Fruit fly (Drosophila melanogaster) whole organism, embryonic: ENCODE measurements around the gene CG13654.
A peak's percentile ranks its signal among the peaks of the same experiment; 100 is the strongest.

Source experiments
- BtbVII ChIP-seq: fragments of 200-800 bp; sonication (Bioruptor generic); optimal IDR thresholded peaks from 3 replicates; lab custom pipeline; 2017; ENCODE audit warnings: missing biosample characterization, mild to moderate bottlenecking, missing genetic modification characterization
- CG10147 ChIP-seq: fragments of 200-800 bp; sonication (Bioruptor generic); optimal IDR thresholded peaks from 2 replicates; lab custom pipeline; 2019; ENCODE audit warnings: missing biosample characterization, mild to moderate bottlenecking, missing genetic modification characterization, moderate library complexity
- CG12155 ChIP-seq: fragments of 200-800 bp; sonication (Bioruptor generic); optimal IDR thresholded peaks from 3 replicates; lab custom pipeline; 2016; ENCODE audit warnings: missing biosample characterization, missing genetic modification characterization
- CG13424 ChIP-seq: fragments of 200-800 bp; sonication (Bioruptor generic); optimal IDR thresholded peaks from 2 replicates; lab custom pipeline; 2019; ENCODE audit warnings: missing biosample characterization, mild to moderate bottlenecking, missing genetic modification characterization, moderate library complexity
- CG14965 ChIP-seq: fragments of 200-800 bp; sonication (Bioruptor generic); optimal IDR thresholded peaks from 2 replicates; lab custom pipeline; 2016; ENCODE audit warnings: missing biosample characterization, missing genetic modification characterization, borderline replicate concordance
- CG15011 ChIP-seq: fragments of 200-800 bp; sonication (Bioruptor generic); optimal IDR thresholded peaks from 3 replicates; lab custom pipeline; 2018; ENCODE audit warnings: missing biosample characterization, mild to moderate bottlenecking, missing genetic modification characterization
- CG1603 ChIP-seq: fragments of 200-800 bp; sonication (Bioruptor generic); optimal IDR thresholded peaks from 2 replicates; lab custom pipeline; 2019; ENCODE audit warnings: missing biosample characterization, mild to moderate bottlenecking, missing genetic modification characterization, moderate library complexity
- CG16813 ChIP-seq: fragments of 200-800 bp; sonication (Bioruptor generic); IDR thresholded peaks from 3 replicates; pipeline ENCODE4 v1.3.6; 2022; ENCODE audit warnings: missing biosample characterization, missing genetic modification characterization; ENCODE audit not compliant: partially characterized antibody
- CG17359 ChIP-seq: fragments of 200-800 bp; sonication (Bioruptor generic); optimal IDR thresholded peaks from 3 replicates; lab custom pipeline; 2018; ENCODE audit warnings: missing biosample characterization, mild to moderate bottlenecking, missing genetic modification characterization, moderate library complexity
- CG17612 ChIP-seq: fragments of 200-800 bp; sonication (Bioruptor generic); IDR thresholded peaks from 2 replicates; pipeline ENCODE4 v1.3.6; 2022; ENCODE audit warnings: missing biosample characterization, missing genetic modification characterization
- CG30020 ChIP-seq: fragments of 200-800 bp; optimal IDR thresholded peaks from 2 replicates; lab custom pipeline; 2019; ENCODE audit warnings: missing biosample characterization, mild to moderate bottlenecking, missing genetic modification characterization, moderate library complexity
- CG31388 ChIP-seq: fragments of 200-800 bp; sonication (Bioruptor generic); optimal IDR thresholded peaks from 2 replicates; lab custom pipeline; 2016; ENCODE audit warnings: missing biosample characterization, missing genetic modification characterization
- CG5180 ChIP-seq: fragments of 200-800 bp; sonication (Bioruptor generic); optimal IDR thresholded peaks from 3 replicates; lab custom pipeline; 2017; ENCODE audit warnings: missing biosample characterization, missing genetic modification characterization, mild to moderate bottlenecking, moderate library complexity, missing genetic modification reagents
- CG6689 ChIP-seq: fragments of 200-800 bp; sonication (Bioruptor generic); IDR thresholded peaks from 2 replicates; pipeline ENCODE4 v1.3.6; 2022; ENCODE audit warnings: missing biosample characterization, missing genetic modification characterization
- CG7271 ChIP-seq: fragments of 200-800 bp; sonication (Bioruptor generic); optimal IDR thresholded peaks from 2 replicates; lab custom pipeline; 2018; ENCODE audit warnings: missing biosample characterization, mild to moderate bottlenecking, missing genetic modification characterization, moderate library complexity
- CG7839 ChIP-seq: fragments of 200-800 bp; sonication (Bioruptor generic); optimal IDR thresholded peaks from 3 replicates; lab custom pipeline; 2018; ENCODE audit warnings: missing biosample characterization, mild to moderate bottlenecking, missing genetic modification characterization, moderate library complexity
- CG9817 ChIP-seq: fragments of 200-800 bp; sonication (Bioruptor generic); optimal IDR thresholded peaks from 2 replicates; lab custom pipeline; 2018; ENCODE audit warnings: missing biosample characterization, mild to moderate bottlenecking, missing genetic modification characterization, moderate library complexity
- D ChIP-seq, 2 experiments: fragments of 200-800 bp in 1 of 2; fragments of >200 bp in 1 of 2; sonication (Bioruptor generic) in 1 of 2; optimal IDR thresholded peaks; 2 replicates in 1 of 2; 3 replicates in 1 of 2; lab custom pipeline; 2017; ENCODE audit warnings: mild to moderate bottlenecking in 1 of 2, missing biosample characterization in 1 of 2, missing genetic modification characterization in 1 of 2, missing genetic modification reagents in 1 of 2
- HmgD ChIP-seq: fragments of 200-800 bp; sonication (Bioruptor generic); optimal IDR thresholded peaks from 3 replicates; lab custom pipeline; 2016; ENCODE audit warnings: missing biosample characterization, missing genetic modification characterization
- Meics ChIP-seq: fragments of 200-800 bp; sonication (Bioruptor generic); optimal IDR thresholded peaks from 2 replicates; lab custom pipeline; 2017; ENCODE audit warnings: missing biosample characterization, mild to moderate bottlenecking, missing genetic modification characterization
- NK7.1 ChIP-seq: fragments of 200-800 bp; sonication (Bioruptor generic); optimal IDR thresholded peaks from 3 replicates; lab custom pipeline; 2016; ENCODE audit warnings: missing biosample characterization, missing genetic modification characterization
- Neu2 ChIP-seq: fragments of 200-800 bp; sonication (Bioruptor generic); optimal IDR thresholded peaks from 3 replicates; lab custom pipeline; 2016; ENCODE audit warnings: missing biosample characterization, missing genetic modification characterization, borderline replicate concordance
- NfI ChIP-seq: fragments of 200-800 bp; sonication (Bioruptor generic); optimal IDR thresholded peaks from 3 replicates; lab custom pipeline; 2018; ENCODE audit warnings: missing biosample characterization, mild to moderate bottlenecking, missing genetic modification characterization, moderate library complexity
- Rfx ChIP-seq: fragments of 200-800 bp; sonication (Bioruptor generic); IDR thresholded peaks from 2 replicates; pipeline ENCODE4 v1.3.6; 2022; ENCODE audit warnings: missing biosample characterization, missing genetic modification characterization
- TFAM ChIP-seq: fragments of 200-800 bp; sonication (Bioruptor generic); optimal IDR thresholded peaks from 2 replicates; lab custom pipeline; 2017; ENCODE audit warnings: missing biosample characterization, missing genetic modification characterization, inconsistent platforms
- ara ChIP-seq: fragments of 200-800 bp; sonication (Bioruptor generic); IDR thresholded peaks from 2 replicates; pipeline ENCODE4 v1.3.6; 2022; ENCODE audit warnings: missing biosample characterization, missing genetic modification characterization
- bcd ChIP-seq: fragments of 200-800 bp; sonication (Bioruptor generic); optimal IDR thresholded peaks from 2 replicates; lab custom pipeline; 2017; ENCODE audit warnings: missing biosample characterization, mild to moderate bottlenecking, missing genetic modification characterization
- btn ChIP-seq: fragments of 200-800 bp; sonication (Bioruptor generic); optimal IDR thresholded peaks from 2 replicates; lab custom pipeline; 2016; ENCODE audit warnings: missing biosample characterization, missing genetic modification characterization
- cato ChIP-seq: fragments of 200-800 bp; sonication (Bioruptor generic); optimal IDR thresholded peaks from 2 replicates; lab custom pipeline; 2016; ENCODE audit warnings: missing biosample characterization, missing genetic modification characterization, borderline replicate concordance
- chn ChIP-seq: fragments of 200-800 bp; sonication (Bioruptor generic); optimal IDR thresholded peaks from 2 replicates; lab custom pipeline; 2016; ENCODE audit warnings: missing biosample characterization, missing genetic modification characterization
- corto ChIP-seq: fragments of 200-800 bp; sonication (Bioruptor generic); optimal IDR thresholded peaks from 2 replicates; lab custom pipeline; 2016; ENCODE audit warnings: missing biosample characterization, mild to moderate bottlenecking, missing genetic modification characterization, moderate library complexity
- crc ChIP-seq: fragments of 200-800 bp; sonication (Bioruptor generic); optimal IDR thresholded peaks from 2 replicates; lab custom pipeline; 2016; ENCODE audit warnings: missing biosample characterization, missing genetic modification characterization
- da ChIP-seq: fragments of 200-800 bp; sonication (Bioruptor generic); optimal IDR thresholded peaks from 2 replicates; lab custom pipeline; 2016; ENCODE audit warnings: missing biosample characterization, missing genetic modification characterization
- dati ChIP-seq: fragments of 200-800 bp; sonication (Bioruptor generic); IDR thresholded peaks from 2 replicates; pipeline ENCODE4 v1.3.6; 2022; ENCODE audit warnings: missing biosample characterization, missing genetic modification characterization
- dysf ChIP-seq: fragments of 200-800 bp; sonication (Bioruptor generic); IDR thresholded peaks from 3 replicates; pipeline ENCODE4 v1.3.6; 2022; ENCODE audit warnings: missing biosample characterization, missing genetic modification characterization
- esg ChIP-seq: fragments of 200-800 bp; sonication (Bioruptor generic); conservative IDR thresholded peaks from 2 replicates; pipeline ENCODE4 v1.3.6; 2022; ENCODE audit warnings: missing biosample characterization, missing genetic modification characterization
- eve ChIP-seq, 2 experiments: fragments of >200 bp; optimal IDR thresholded peaks; 2 replicates each; lab custom pipeline; 2017; ENCODE audit warnings: missing biosample characterization in 2 of 2, missing genetic modification characterization in 2 of 2
- fd96Cb ChIP-seq: fragments of 200-800 bp; sonication (Bioruptor generic); optimal IDR thresholded peaks from 2 replicates; lab custom pipeline; 2018; ENCODE audit warnings: missing biosample characterization, mild to moderate bottlenecking, missing genetic modification characterization, moderate library complexity
- hkb ChIP-seq, 2 experiments: fragments of 200-800 bp in 1 of 2; fragments of >200 bp in 1 of 2; sonication (Bioruptor generic) in 1 of 2; IDR thresholded peaks in 1 of 2; optimal IDR thresholded peaks in 1 of 2; 2 replicates each; pipeline versions ENCODE4 v1.3.6 to Lab custom; 2017 to 2022; ENCODE audit warnings: missing biosample characterization in 1 of 2, missing genetic modification characterization in 1 of 2
- ind ChIP-seq: fragments of 200-800 bp; sonication (Bioruptor generic); optimal IDR thresholded peaks from 3 replicates; lab custom pipeline; 2016; ENCODE audit warnings: missing biosample characterization, missing genetic modification characterization
- mirr ChIP-seq: fragments of 200-800 bp; sonication (Bioruptor generic); optimal IDR thresholded peaks from 3 replicates; lab custom pipeline; 2018; ENCODE audit warnings: missing biosample characterization, mild to moderate bottlenecking, missing genetic modification characterization
- peb ChIP-seq: fragments of 200-800 bp; sonication (Bioruptor generic); IDR thresholded peaks from 2 replicates; pipeline ENCODE4 v1.3.6; 2022; ENCODE audit warnings: missing biosample characterization, missing genetic modification characterization
- scrt ChIP-seq: fragments of 200-800 bp; sonication (Bioruptor generic); optimal IDR thresholded peaks from 2 replicates; lab custom pipeline; 2018; ENCODE audit warnings: missing biosample characterization, mild to moderate bottlenecking, missing genetic modification characterization, moderate library complexity
- stc ChIP-seq: fragments of 200-800 bp; sonication (Bioruptor generic); IDR thresholded peaks from 2 replicates; pipeline ENCODE4 v1.3.6; 2022; ENCODE audit warnings: missing biosample characterization, missing genetic modification characterization
- tll ChIP-seq, 2 experiments: fragments of 200-800 bp in 1 of 2; fragments of >200 bp in 1 of 2; sonication (Bioruptor generic) in 1 of 2; optimal IDR thresholded peaks; 2 replicates each; lab custom pipeline; 2017 to 2019; ENCODE audit warnings: missing biosample characterization in 2 of 2, missing genetic modification characterization in 2 of 2, mild to moderate bottlenecking in 1 of 2, moderate library complexity in 1 of 2
- wor ChIP-seq: fragments of 200-800 bp; sonication (Bioruptor generic); IDR thresholded peaks from 2 replicates; pipeline ENCODE4 v1.3.6; 2022; ENCODE audit warnings: missing biosample characterization, missing genetic modification characterization
- zen ChIP-seq: fragments of 200-800 bp; sonication (Bioruptor generic); optimal IDR thresholded peaks from 3 replicates; lab custom pipeline; 2018; ENCODE audit warnings: missing biosample characterization, mild to moderate bottlenecking, missing genetic modification characterization, moderate library complexity

The CG13654 gene

DNA sequence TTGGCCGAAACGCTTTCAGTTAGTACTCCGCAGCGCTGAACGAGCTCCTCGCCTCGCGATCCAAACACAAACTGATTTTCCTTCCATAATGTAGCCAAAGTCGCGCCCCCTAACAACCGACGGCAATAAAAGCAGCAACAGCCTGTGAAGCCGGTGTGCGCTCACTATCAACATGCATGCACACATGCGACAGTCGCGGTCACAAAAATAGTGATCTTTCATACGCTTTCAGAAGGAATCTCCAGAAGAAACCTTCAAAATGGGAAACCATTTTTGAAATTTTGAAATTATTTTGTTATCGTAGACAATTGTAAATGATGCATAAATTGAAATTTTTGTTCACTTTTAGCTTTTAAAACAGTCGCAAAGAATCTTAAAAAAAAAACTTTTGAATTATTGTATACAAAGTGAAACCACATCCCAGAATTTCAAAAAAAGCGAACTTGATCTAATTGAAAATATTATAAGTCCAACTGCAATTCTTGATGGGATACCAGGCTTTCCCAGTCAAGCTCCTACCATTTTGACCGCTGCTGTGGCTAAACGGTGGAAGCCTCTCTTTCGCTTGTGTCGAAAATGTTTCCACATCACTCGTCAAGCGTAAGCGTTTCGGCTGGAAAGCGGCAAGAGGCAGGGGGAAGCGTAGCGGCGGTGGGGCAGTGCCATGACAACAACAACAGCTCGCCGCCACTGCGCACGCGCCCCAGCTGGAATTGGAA lies 32.8 kb downstream of the CG13654 start, which contains the start of gene Cad96Cb (continued):
- TF ChIP-seq fd96Cb (tag; lab: Kevin White, UChicago) (peak; percentile 85), da (GFP tag; lab: Kevin White, UChicago) (peak; percentile 41), tll (GFP tag; optimal IDR thresholded peaks at IDR 0.05; lab: Kevin White, UChicago) (no peak), CG6689 (peak; percentile 81), NK7.1 (GFP tag; lab: Kevin White, UChicago) (peak; percentile 68), bcd (GFP tag; lab: Kevin White, UChicago) (peak; percentile 84), wor (peak; percentile 66), D (optimal IDR thresholded peaks at IDR 0.05; lab: Kevin White, UChicago) (no peak), D (GFP tag; optimal IDR thresholded peaks at IDR 0.05; lab: Kevin White, UChicago) (peak; percentile 92), CG5180 (GFP tag; lab: Kevin White, UChicago) (peak; percentile 79), stc (peak; percentile 62; the same call in 1 of the 2 replicates), esg (0 out of 2 replicates have a peak, but pooled peaks have one; percentile 46), BtbVII (GFP tag; lab: Kevin White, UChicago) (peak; percentile 63), crc (GFP tag; lab: Kevin White, UChicago) (peak; percentile 59), hkb (optimal IDR thresholded peaks at IDR 0.05; lab: Kevin White, UChicago) (no peak), hkb (GFP tag; IDR thresholded peaks at IDR 0.05; lab: Robert Waterston, UW) (peak; percentile 79), CG17612 (no peak), Neu2 (GFP tag; lab: Kevin White, UChicago) (no peak), ara (GFP tag; lab: Robert Waterston, UW) (peak; percentile 65; the same call in 1 of the 2 replicates), TFAM (peak; percentile 22), btn (GFP tag; lab: Kevin White, UChicago) (peak; percentile 81), CG7271 (tag; lab: Kevin White, UChicago) (no peak), CG17359 (tag; lab: Kevin White, UChicago) (peak; percentile 83), Meics (GFP tag; lab: Kevin White, UChicago) (peak; percentile 69), CG10147 (peak; percentile 77), CG1603 (tag; lab: Kevin White, UChicago) (peak; percentile 41), dati (GFP tag; lab: Robert Waterston, UW) (no peak), CG12155 (GFP tag; lab: Kevin White, UChicago) (peak; percentile 64), CG7839 (tag; lab: Kevin White, UChicago) (peak; percentile 90), zen (tag; lab: Kevin White, UChicago) (peak; percentile 57), ind (GFP tag; lab: Kevin White, UChicago) (peak; percentile 79), CG15011 (peak; percentile 77), mirr (GFP tag; lab: Kevin White, UChicago) (no peak), CG31388 (peak; percentile 18), CG13424 (tag; lab: Kevin White, UChicago) (peak; percentile 86), cato (GFP tag; lab: Kevin White, UChicago) (peak; percentile 71), CG9817 (peak; percentile 43), scrt (GFP tag; lab: Kevin White, UChicago) (peak; percentile 48), NfI (GFP tag; lab: Kevin White, UChicago) (peak; percentile 70), HmgD (peak; percentile 28), eve (GFP tag; optimal IDR thresholded peaks at IDR 0.05; lab: Kevin White, UChicago) (no peak), dysf (GFP tag; lab: Robert Waterston, UW) (peak; percentile 73), CG30020 (tag; lab: Kevin White, UChicago) (no peak), CG14965 (peak; percentile 40), chn (GFP tag; lab: Kevin White, UChicago) (peak; percentile 65), Rfx (GFP tag; lab: Robert Waterston, UW) (peak; percentile 12), peb (GFP tag; lab: Robert Waterston, UW) (peak; percentile 23; the same call in 1 of the 2 replicates), CG16813 (GFP tag; lab: Robert Waterston, UW) (no peak), corto (GFP tag; lab: Kevin White, UChicago) (peak; percentile 31)
